Worm (Caenorhabditis elegans) whole organism, young adult: ENCODE results near the gene mam-6.

Experiments
- B0035.1 ChIP-seq: sonication (generic microtip); optimal IDR thresholded peaks from 2 replicates; lab custom pipeline; 2016; ENCODE audit warnings: missing genetic modification characterization, mild to moderate bottlenecking, missing compliant biosample characterization, missing genotype, missing genetic modification reagents
- C17E4.6 ChIP-seq: fragments of 200-800 bp; sonication (Bioruptor generic); IDR thresholded peaks from 2 replicates; pipeline ENCODE4 v1.3.6; 2022; ENCODE audit warnings: missing genetic modification reagents, missing genetic modification characterization, missing compliant biosample characterization
- D2030.7 ChIP-seq: fragments of 200-800 bp; sonication (Bioruptor generic); IDR thresholded peaks from 2 replicates; pipeline ENCODE4 v1.3.6; 2022; ENCODE audit warnings: missing genetic modification reagents, missing genetic modification characterization, missing compliant biosample characterization
- F49E8.2 ChIP-seq: sonication (generic microtip); optimal IDR thresholded peaks from 3 replicates; lab custom pipeline; 2017; ENCODE audit warnings: missing genetic modification characterization, mild to moderate bottlenecking, missing compliant biosample characterization, antibody characterized with exemption, moderate library complexity; ENCODE audit not compliant: insufficient read depth
- F52B5.7 ChIP-seq: sonication (generic microtip); optimal IDR thresholded peaks from 2 replicates; lab custom pipeline; 2016; ENCODE audit warnings: mild to moderate bottlenecking, missing genetic modification characterization, missing compliant biosample characterization
- Y56A3A.18 ChIP-seq: fragments of 200-800 bp; sonication (Bioruptor generic); IDR thresholded peaks from 2 replicates; pipeline ENCODE4 v1.3.6; 2022; ENCODE audit warnings: missing genetic modification reagents, missing genetic modification characterization, missing compliant biosample characterization
- Y95B8A.8 ChIP-seq: fragments of 200-800 bp; sonication (Bioruptor generic); IDR thresholded peaks from 2 replicates; pipeline ENCODE4 v1.3.6; 2022; ENCODE audit warnings: missing genetic modification reagents, missing genetic modification characterization, missing compliant biosample characterization
- ZK185.1 ChIP-seq: sonication (generic microtip); optimal IDR thresholded peaks from 2 replicates; lab custom pipeline; 2016; ENCODE audit warnings: mild to moderate bottlenecking, missing genetic modification characterization, missing compliant biosample characterization; ENCODE audit not compliant: poor library complexity, severe bottlenecking
- ama-1 ChIP-seq, 3 experiments: fragments of 150-350 bp in 1 of 3; sonication (generic microtip) in 2 of 3; optimal IDR thresholded peaks; 2 replicates each; lab custom pipeline; 2014 to 2018; ENCODE audit warnings: missing biosample characterization in 2 of 3, missing genetic modification characterization in 2 of 3, missing genetic modification reagents in 2 of 3
- athp-1 ChIP-seq: sonication (generic microtip); optimal IDR thresholded peaks from 2 replicates; lab custom pipeline; 2017; ENCODE audit warnings: mild to moderate bottlenecking, missing genetic modification characterization, missing compliant biosample characterization
- attf-5 ChIP-seq: fragments of 200-800 bp; sonication (Bioruptor generic); optimal IDR thresholded peaks from 2 replicates; lab custom pipeline; 2018; ENCODE audit warnings: mild to moderate bottlenecking, missing genetic modification characterization, missing compliant biosample characterization
- attf-6 ChIP-seq: fragments of 200-800 bp; sonication (Bioruptor generic); IDR thresholded peaks from 2 replicates; pipeline ENCODE4 v1.3.6; 2022; ENCODE audit warnings: missing genetic modification reagents, missing genetic modification characterization, missing compliant biosample characterization
- bed-1 ChIP-seq: fragments of 200-800 bp; sonication (Bioruptor generic); IDR thresholded peaks from 2 replicates; pipeline ENCODE4 v1.3.6; 2022; ENCODE audit warnings: missing genetic modification reagents, missing genetic modification characterization, missing compliant biosample characterization
- bed-2 ChIP-seq: fragments of 200-800 bp; sonication (Bioruptor generic); IDR thresholded peaks from 2 replicates; pipeline ENCODE4 v1.3.6; 2022; ENCODE audit warnings: missing genetic modification reagents, missing genetic modification characterization, missing compliant biosample characterization
- ccch-3 ChIP-seq: fragments of 200-800 bp; sonication (Bioruptor generic); optimal IDR thresholded peaks from 2 replicates; lab custom pipeline; 2018; ENCODE audit warnings: mild to moderate bottlenecking, missing genetic modification characterization, missing compliant biosample characterization
- cebp-2 ChIP-seq: fragments of 200-800 bp; sonication (Bioruptor generic); IDR thresholded peaks from 2 replicates; pipeline ENCODE4 v1.3.6; 2022; ENCODE audit warnings: missing genetic modification characterization, missing compliant biosample characterization
- ceh-58 ChIP-seq: fragments of 200-800 bp; sonication (Bioruptor generic); IDR thresholded peaks from 2 replicates; pipeline ENCODE4 v1.3.6; 2022; ENCODE audit warnings: missing genetic modification characterization, missing compliant biosample characterization
- ceh-79 ChIP-seq: sonication (generic microtip); optimal IDR thresholded peaks from 2 replicates; lab custom pipeline; 2017; ENCODE audit warnings: mild to moderate bottlenecking, missing genetic modification characterization, missing compliant biosample characterization
- chd-7 ChIP-seq: sonication (generic microtip); optimal IDR thresholded peaks from 2 replicates; lab custom pipeline; 2016; ENCODE audit warnings: mild to moderate bottlenecking, missing genetic modification characterization, moderate library complexity, missing compliant biosample characterization
- efl-1 ChIP-seq: fragments of 150-350 bp; optimal IDR thresholded peaks from 2 replicates; lab custom pipeline; 2014; ENCODE audit warnings: missing biosample characterization, missing genetic modification reagents, missing genetic modification characterization
- egl-18 ChIP-seq: fragments of 200-800 bp; sonication (Bioruptor generic); IDR thresholded peaks from 2 replicates; pipeline ENCODE4 v1.3.6; 2022; ENCODE audit warnings: missing genetic modification reagents, missing genetic modification characterization, missing compliant biosample characterization
- egl-44 ChIP-seq: fragments of 200-800 bp; sonication (Bioruptor generic); IDR thresholded peaks from 2 replicates; pipeline ENCODE4 v1.3.6; 2022; ENCODE audit warnings: missing genetic modification reagents, missing genetic modification characterization, missing compliant biosample characterization
- ekl-4 ChIP-seq: fragments of 200-800 bp; sonication (Bioruptor generic); IDR thresholded peaks from 2 replicates; pipeline ENCODE4 v1.3.6; 2022; ENCODE audit warnings: missing genetic modification reagents, missing genetic modification characterization, missing compliant biosample characterization
- him-1 ChIP-seq: sonication (generic microtip); optimal IDR thresholded peaks from 2 replicates; lab custom pipeline; 2016; ENCODE audit warnings: missing genotype, missing genetic modification reagents, missing genetic modification characterization, missing compliant biosample characterization
- hrde-1 ChIP-seq: sonication (generic microtip); optimal IDR thresholded peaks from 2 replicates; lab custom pipeline; 2016; ENCODE audit warnings: missing genetic modification characterization, mild to moderate bottlenecking, missing compliant biosample characterization, moderate library complexity, missing genotype, missing genetic modification reagents, borderline replicate concordance
- lag-1 ChIP-seq: fragments of 200-800 bp; sonication (Bioruptor generic); IDR thresholded peaks from 2 replicates; pipeline ENCODE4 v1.3.6; 2022; ENCODE audit warnings: missing genetic modification reagents, missing genetic modification characterization, missing compliant biosample characterization
- let-526 ChIP-seq: fragments of 200-800 bp; sonication (Bioruptor generic); IDR thresholded peaks from 2 replicates; pipeline ENCODE4 v1.3.6; 2022; ENCODE audit warnings: missing genetic modification reagents, missing genetic modification characterization, missing compliant biosample characterization
- let-607 ChIP-seq, 2 experiments: fragments of 200-800 bp in 1 of 2; sonication (Bioruptor generic) in 1 of 2; sonication (generic microtip) in 1 of 2; optimal IDR thresholded peaks; 2 replicates each; lab custom pipeline; 2016 to 2018; ENCODE audit warnings: mild to moderate bottlenecking in 2 of 2, missing compliant biosample characterization in 2 of 2, missing genetic modification characterization in 2 of 2, moderate library complexity in 2 of 2, missing genotype in 1 of 2
- lin-35 ChIP-seq, 3 experiments: fragments of 150-350 bp in 2 of 3; sonication (generic microtip) in 1 of 3; optimal IDR thresholded peaks; 2 replicates each; lab custom pipeline; 2014 to 2018; ENCODE audit warnings: missing biosample characterization in 3 of 3, missing genetic modification characterization in 3 of 3, missing genetic modification reagents in 3 of 3
- lir-1 ChIP-seq: fragments of 200-800 bp; sonication (Bioruptor generic); conservative IDR thresholded peaks from 2 replicates; pipeline ENCODE4 v1.3.6; 2022; ENCODE audit warnings: missing genetic modification reagents, missing genetic modification characterization, missing compliant biosample characterization
- madf-6 ChIP-seq: fragments of 200-800 bp; sonication (Bioruptor generic); IDR thresholded peaks from 2 replicates; pipeline ENCODE4 v1.3.6; 2022; ENCODE audit warnings: missing genetic modification reagents, missing genetic modification characterization, missing compliant biosample characterization
- madf-8 ChIP-seq: fragments of 200-800 bp; sonication (Bioruptor generic); conservative IDR thresholded peaks from 2 replicates; pipeline ENCODE4 v1.3.6; 2022; ENCODE audit warnings: missing genetic modification reagents, missing genetic modification characterization, missing compliant biosample characterization
- mel-28 ChIP-seq: sonication (generic microtip); optimal IDR thresholded peaks from 2 replicates; lab custom pipeline; 2016; ENCODE audit warnings: borderline replicate concordance, mild to moderate bottlenecking, missing genetic modification characterization, missing compliant biosample characterization
- mxl-1 ChIP-seq: sonication (generic microtip); optimal IDR thresholded peaks from 2 replicates; lab custom pipeline; 2016; ENCODE audit warnings: missing genetic modification characterization, missing compliant biosample characterization
- nfya-1 ChIP-seq: sonication (generic microtip); optimal IDR thresholded peaks from 2 replicates; lab custom pipeline; 2017; ENCODE audit warnings: antibody characterized with exemption, missing compliant biosample characterization, missing genetic modification characterization, borderline replicate concordance; ENCODE audit not compliant: insufficient read depth
- nfya-2 ChIP-seq: fragments of 200-800 bp; sonication (Bioruptor generic); IDR thresholded peaks from 2 replicates; pipeline ENCODE4 v1.3.6; 2022; ENCODE audit warnings: missing genetic modification reagents, missing genetic modification characterization, missing compliant biosample characterization
- rpc-1 ChIP-seq, 2 experiments: fragments of 150-350 bp in 1 of 2; sonication (generic microtip) in 1 of 2; optimal IDR thresholded peaks; 2 replicates each; lab custom pipeline; 2014 to 2018; ENCODE audit warnings: missing biosample characterization in 1 of 2, missing genetic modification characterization in 1 of 2, missing genetic modification reagents in 1 of 2, missing genotype in 1 of 2
- snpc-3.4 ChIP-seq: sonication (generic microtip); optimal IDR thresholded peaks from 2 replicates; lab custom pipeline; 2017; ENCODE audit warnings: missing genetic modification characterization, mild to moderate bottlenecking, missing compliant biosample characterization, antibody characterized with exemption, moderate library complexity, missing genotype, missing genetic modification reagents
- tbp1 ChIP-seq: fragments of 200-800 bp; sonication (Bioruptor generic); optimal IDR thresholded peaks from 2 replicates; lab custom pipeline; 2018; ENCODE audit warnings: mild to moderate bottlenecking, missing genetic modification characterization, missing compliant biosample characterization
- tbx-9 ChIP-seq: sonication (generic microtip); optimal IDR thresholded peaks from 2 replicates; lab custom pipeline; 2016; ENCODE audit warnings: borderline replicate concordance, missing genetic modification characterization, inconsistent platforms, missing compliant biosample characterization
- unc-130 ChIP-seq: sonication (generic microtip); optimal IDR thresholded peaks from 2 replicates; lab custom pipeline; 2016; ENCODE audit warnings: missing genetic modification reagents, missing genetic modification characterization, missing compliant biosample characterization
- xnd-1 ChIP-seq: sonication (generic microtip); optimal IDR thresholded peaks from 2 replicates; lab custom pipeline; 2016; ENCODE audit warnings: missing genotype, missing genetic modification reagents, missing genetic modification characterization, missing compliant biosample characterization
- ztf-18 ChIP-seq: sonication (generic microtip); optimal IDR thresholded peaks from 2 replicates; lab custom pipeline; 2016; ENCODE audit warnings: missing genotype, mild to moderate bottlenecking, missing genetic modification characterization, missing compliant biosample characterization
- ztf-22 ChIP-seq: fragments of 200-800 bp; sonication (Bioruptor generic); optimal IDR thresholded peaks from 2 replicates; lab custom pipeline; 2018; ENCODE audit warnings: mild to moderate bottlenecking, missing genetic modification characterization, moderate library complexity, missing compliant biosample characterization
- ztf-28 ChIP-seq: fragments of 200-800 bp; sonication (Bioruptor generic); IDR thresholded peaks from 2 replicates; pipeline ENCODE4 v1.3.6; 2022; ENCODE audit warnings: missing genetic modification reagents, missing genetic modification characterization, missing compliant biosample characterization

The mam-6 gene

ce11 chrX:15040552-15041080 lies 28.5 kb downstream of the mam-6 start, which contains the start of gene C18B12.4 (continued):
- TF ChIP-seq ZK185.1 (tag; lab: Kevin White, UChicago) (peak; percentile 64), bed-1 (no peak), unc-130 (no peak), snpc-3.4 (tag; lab: Kevin White, UChicago) (no peak), nfya-2 (GFP tag; lab: Robert Waterston, UW) (no peak), lir-1 (GFP tag; lab: Robert Waterston, UW) (peak; percentile 86), mxl-1 (tag; lab: Kevin White, UChicago) (no peak), F52B5.7 (tag; lab: Kevin White, UChicago) (peak; percentile 26), B0035.1 (no peak), madf-6 (GFP tag; lab: Robert Waterston, UW) (peak; percentile 62), tbp1 (GFP tag; lab: Kevin White, UChicago) (peak; percentile 65), egl-44 (GFP tag; lab: Robert Waterston, UW) (peak; percentile 77; the same call in 1 of the 2 replicates), him-1 (no peak), let-607 (tag; optimal IDR thresholded peaks at IDR 0.05; lab: Kevin White, UChicago) (peak; percentile 25 to 58), mel-28 (tag; lab: Kevin White, UChicago) (no peak), madf-8 (GFP tag; lab: Robert Waterston, UW) (peak; percentile 55), cebp-2 (no peak), C17E4.6 (no peak), xnd-1 (tag; lab: Kevin White, UChicago) (no peak), ztf-28 (GFP tag; lab: Robert Waterston, UW) (no peak), egl-18 (no peak), ccch-3 (GFP tag; lab: Kevin White, UChicago) (no peak), D2030.7 (GFP tag; lab: Robert Waterston, UW) (no peak), athp-1 (tag; lab: Kevin White, UChicago) (no peak), rpc-1 (optimal IDR thresholded peaks at IDR 0.05; lab: Kevin White, UChicago) (no peak), rpc-1 (tag; optimal IDR thresholded peaks at IDR 0.05; lab: Kevin White, UChicago) (no peak), lag-1 (GFP tag; lab: Robert Waterston, UW) (no peak), hrde-1 (tag; lab: Kevin White, UChicago) (no peak), tbx-9 (tag; lab: Kevin White, UChicago) (no peak), F49E8.2 (tag; lab: Kevin White, UChicago) (no peak), ekl-4 (GFP tag; lab: Robert Waterston, UW) (no peak), attf-5 (GFP tag; lab: Kevin White, UChicago) (peak; percentile 93), Y56A3A.18 (GFP tag; lab: Robert Waterston, UW) (peak; percentile 39; the same call in 1 of the 2 replicates), nfya-1 (tag; lab: Kevin White, UChicago) (no peak), ceh-79 (tag; lab: Kevin White, UChicago) (no peak), chd-7 (tag; lab: Kevin White, UChicago) (peak; percentile 87), lin-35 (GFP tag; optimal IDR thresholded peaks at IDR 0.05; lab: Kevin White, UChicago) (peak in 1 of 3 experiments; percentile 37), ztf-18 (tag; lab: Kevin White, UChicago) (peak; percentile 44), ceh-58 (GFP tag; lab: Robert Waterston, UW) (no peak), let-526 (peak; percentile 64; the same call in 1 of the 2 replicates), bed-2 (GFP tag; lab: Robert Waterston, UW) (peak; percentile 74), efl-1 (GFP tag; lab: Kevin White, UChicago) (peak; percentile 60), Y95B8A.8 (GFP tag; lab: Robert Waterston, UW) (0 out of 2 replicates have a peak, but pooled peaks have one; percentile 30), attf-6 (no peak), ztf-22 (GFP tag; lab: Kevin White, UChicago) (peak; percentile 47), ama-1 (optimal IDR thresholded peaks at IDR 0.05; lab: Kevin White, UChicago) (no peak), ama-1 (GFP tag; optimal IDR thresholded peaks at IDR 0.05; lab: Kevin White, UChicago) (no peak)
